Fruit fly (Drosophila melanogaster) whole organism, prepupa: ENCODE data around the gene CG34177.
A peak's percentile ranks its signal among the peaks of the same experiment; 100 is the strongest.

ENCODE experiments used
- Blimp-1 ChIP-seq: fragments of 200-800 bp; sonication (Bioruptor generic); optimal IDR thresholded peaks from 3 replicates; lab custom pipeline; 2017; ENCODE audit warnings: missing biosample characterization, missing genetic modification characterization, mild to moderate bottlenecking, moderate library complexity, missing genetic modification reagents
- CG11762 ChIP-seq: fragments of 200-800 bp; sonication (Bioruptor generic); optimal IDR thresholded peaks from 3 replicates; lab custom pipeline; 2016; ENCODE audit warnings: missing biosample characterization, missing genetic modification characterization; ENCODE audit not compliant: insufficient read depth
- CG11902 ChIP-seq: fragments of 200-800 bp; sonication (Bioruptor generic); optimal IDR thresholded peaks from 3 replicates; lab custom pipeline; 2016; ENCODE audit warnings: missing biosample characterization, missing genetic modification characterization
- CG15336 ChIP-seq: fragments of 200-800 bp; sonication (Bioruptor generic); IDR thresholded peaks from 2 replicates; pipeline ENCODE4 v1.3.6; 2022; ENCODE audit warnings: missing biosample characterization, missing genetic modification characterization
- CG1621 ChIP-seq: fragments of 200-800 bp; sonication (Bioruptor generic); optimal IDR thresholded peaks from 3 replicates; lab custom pipeline; 2018; ENCODE audit warnings: missing biosample characterization, mild to moderate bottlenecking, missing genetic modification characterization
- CG16779 ChIP-seq: fragments of 200-800 bp; sonication (Bioruptor generic); optimal IDR thresholded peaks from 3 replicates; lab custom pipeline; 2017; ENCODE audit warnings: missing biosample characterization, mild to moderate bottlenecking, missing genetic modification characterization
- CG3032 ChIP-seq: fragments of 200-800 bp; optimal IDR thresholded peaks from 2 replicates; lab custom pipeline; 2019; ENCODE audit warnings: missing biosample characterization, mild to moderate bottlenecking, missing genetic modification characterization, moderate library complexity
- CG31627 ChIP-seq: fragments of 200-800 bp; sonication (Bioruptor generic); optimal IDR thresholded peaks from 3 replicates; lab custom pipeline; 2016; ENCODE audit warnings: missing biosample characterization, missing genetic modification characterization
- CG34406 ChIP-seq: fragments of 200-800 bp; sonication (Bioruptor generic); optimal IDR thresholded peaks from 3 replicates; lab custom pipeline; 2016; ENCODE audit warnings: missing biosample characterization, missing genetic modification characterization
- CG3919 ChIP-seq: fragments of 200-800 bp; sonication (Bioruptor generic); optimal IDR thresholded peaks from 3 replicates; lab custom pipeline; 2016; ENCODE audit warnings: missing biosample characterization, missing genetic modification characterization
- CG4318 ChIP-seq: fragments of 200-800 bp; sonication (Bioruptor generic); optimal IDR thresholded peaks from 3 replicates; lab custom pipeline; 2017; ENCODE audit warnings: missing biosample characterization, mild to moderate bottlenecking, missing genetic modification characterization
- CG6808 ChIP-seq: fragments of 200-800 bp; sonication (Bioruptor generic); optimal IDR thresholded peaks from 3 replicates; lab custom pipeline; 2017; ENCODE audit warnings: missing biosample characterization, missing genetic modification characterization, mild to moderate bottlenecking, moderate library complexity, missing genetic modification reagents
- CG6854 ChIP-seq: fragments of 200-800 bp; sonication (Bioruptor generic); optimal IDR thresholded peaks from 2 replicates; lab custom pipeline; 2017; ENCODE audit warnings: missing biosample characterization, mild to moderate bottlenecking, missing genetic modification characterization
- CG7368 ChIP-seq: fragments of 200-800 bp; sonication (Bioruptor generic); optimal IDR thresholded peaks from 3 replicates; lab custom pipeline; 2016; ENCODE audit warnings: missing biosample characterization, missing genetic modification characterization
- CG8119 ChIP-seq: fragments of 200-800 bp; sonication (Bioruptor generic); IDR thresholded peaks from 3 replicates; pipeline ENCODE4 v1.3.6; 2022; ENCODE audit warnings: missing biosample characterization, missing genetic modification characterization
- CG8319 ChIP-seq: fragments of 200-800 bp; sonication (Bioruptor generic); optimal IDR thresholded peaks from 3 replicates; lab custom pipeline; 2016; ENCODE audit warnings: missing biosample characterization, missing genetic modification characterization
- CG8632 ChIP-seq: fragments of 200-800 bp; sonication (Bioruptor generic); optimal IDR thresholded peaks from 3 replicates; lab custom pipeline; 2016; ENCODE audit warnings: missing biosample characterization, missing genetic modification characterization
- CG9139 ChIP-seq: fragments of 200-800 bp; sonication (Bioruptor generic); optimal IDR thresholded peaks from 3 replicates; lab custom pipeline; 2017; ENCODE audit warnings: missing biosample characterization, mild to moderate bottlenecking, missing genetic modification characterization
- Ets21C ChIP-seq: fragments of 200-800 bp; sonication (Bioruptor generic); optimal IDR thresholded peaks from 3 replicates; lab custom pipeline; 2016; ENCODE audit warnings: missing biosample characterization, missing genetic modification characterization
- Hr39 ChIP-seq: fragments of 200-800 bp; sonication (Bioruptor generic); optimal IDR thresholded peaks from 2 replicates; lab custom pipeline; 2016; ENCODE audit warnings: missing biosample characterization, missing genetic modification characterization
- Hr4 ChIP-seq: fragments of 200-800 bp; sonication (Bioruptor generic); optimal IDR thresholded peaks from 3 replicates; lab custom pipeline; 2016; ENCODE audit warnings: missing biosample characterization, missing genetic modification characterization
- Lpt ChIP-seq: fragments of 200-800 bp; sonication (Bioruptor generic); optimal IDR thresholded peaks from 3 replicates; lab custom pipeline; 2016; ENCODE audit warnings: missing biosample characterization, missing genetic modification characterization
- Met ChIP-seq: fragments of 200-800 bp; sonication (Bioruptor generic); optimal IDR thresholded peaks from 3 replicates; lab custom pipeline; 2016; ENCODE audit warnings: missing biosample characterization, missing genetic modification characterization
- OdsH ChIP-seq: fragments of 200-800 bp; sonication (Bioruptor generic); optimal IDR thresholded peaks from 3 replicates; lab custom pipeline; 2016; ENCODE audit warnings: missing biosample characterization, missing genetic modification characterization
- Sox102F ChIP-seq: fragments of 200-800 bp; sonication (Bioruptor generic); optimal IDR thresholded peaks from 2 replicates; lab custom pipeline; 2016; ENCODE audit warnings: missing biosample characterization, mild to moderate bottlenecking, missing genetic modification characterization
- cyc ChIP-seq: fragments of 200-800 bp; sonication (Bioruptor generic); optimal IDR thresholded peaks from 3 replicates; lab custom pipeline; 2016; ENCODE audit warnings: missing biosample characterization, missing genetic modification characterization
- eg ChIP-seq: fragments of 200-800 bp; sonication (Bioruptor generic); IDR thresholded peaks from 3 replicates; pipeline ENCODE4 v1.3.6; 2022; ENCODE audit warnings: missing biosample characterization, missing genetic modification characterization
- esn ChIP-seq: fragments of 200-800 bp; sonication (Bioruptor generic); optimal IDR thresholded peaks from 2 replicates; lab custom pipeline; 2016; ENCODE audit warnings: missing biosample characterization, mild to moderate bottlenecking, missing genetic modification characterization, moderate library complexity
- fkh ChIP-seq: fragments of 200-800 bp; sonication (Bioruptor generic); optimal IDR thresholded peaks from 3 replicates; lab custom pipeline; 2017; ENCODE audit warnings: missing biosample characterization, mild to moderate bottlenecking, missing genetic modification characterization, moderate library complexity
- lz ChIP-seq: fragments of 200-800 bp; sonication (Bioruptor generic); optimal IDR thresholded peaks from 3 replicates; lab custom pipeline; 2016; ENCODE audit warnings: missing biosample characterization, missing genetic modification characterization
- net ChIP-seq: fragments of 200-800 bp; sonication (Bioruptor generic); optimal IDR thresholded peaks from 3 replicates; lab custom pipeline; 2016; ENCODE audit warnings: missing biosample characterization, missing genetic modification characterization
- spab ChIP-seq: fragments of 200-800 bp; sonication (Bioruptor generic); optimal IDR thresholded peaks from 2 replicates; lab custom pipeline; 2017; ENCODE audit warnings: missing biosample characterization, mild to moderate bottlenecking, missing genetic modification characterization, missing genetic modification reagents
- svp ChIP-seq: fragments of 200-800 bp; sonication (Bioruptor generic); peaks from one replicate; lab custom pipeline; 2016; ENCODE audit warnings: missing biosample characterization, missing genetic modification characterization
- vri ChIP-seq: fragments of 200-800 bp; sonication (Bioruptor generic); optimal IDR thresholded peaks from 3 replicates; lab custom pipeline; 2016; ENCODE audit warnings: missing biosample characterization, mild to moderate bottlenecking, missing genetic modification characterization

CG34177 gene

dm6 chr2L:4416903-4417302, 16.8 kb upstream of the CG34177 start (continued):
- TF ChIP-seq Lpt (GFP tag; lab: Kevin White, UChicago) (no peak), CG31627 (GFP tag; lab: Kevin White, UChicago) (no peak), OdsH (GFP tag; lab: Kevin White, UChicago) (peak; percentile 33), svp (GFP tag; lab: Kevin White, UChicago) (peak; percentile 66), Ets21C (no peak), CG6854 (GFP tag; lab: Kevin White, UChicago) (no peak), CG8319 (GFP tag; lab: Kevin White, UChicago) (peak; percentile 25), CG15336 (peak; percentile 51), CG11762 (GFP tag; lab: Kevin White, UChicago) (no peak), vri (GFP tag; lab: Kevin White, UChicago) (no peak), CG6808 (GFP tag; lab: Kevin White, UChicago) (peak; percentile 31), fkh (no peak), CG7368 (GFP tag; lab: Kevin White, UChicago) (no peak), cyc (GFP tag; lab: Kevin White, UChicago) (peak; percentile 18), spab (peak; percentile 34), CG8632 (GFP tag; lab: Kevin White, UChicago) (peak; percentile 32), CG34406 (GFP tag; lab: Kevin White, UChicago) (peak; percentile 4), CG16779 (peak; percentile 19), CG8119 (GFP tag; lab: Robert Waterston, UW) (peak; percentile 41; the same call in 1 of the 3 replicates), CG9139 (GFP tag; lab: Kevin White, UChicago) (peak; percentile 20), CG4318 (GFP tag; lab: Kevin White, UChicago) (peak; percentile 33), esn (GFP tag; lab: Kevin White, UChicago) (peak; percentile 44), eg (peak; percentile 51; the same call in 2 of the 3 replicates), Sox102F (GFP tag; lab: Kevin White, UChicago) (no peak), Met (peak; percentile 43)

dm6 chr2L:4417982-4418381, 15.7 kb upstream of the CG34177 start:
- TF ChIP-seq eg (no peak), CG8119 (GFP tag; lab: Robert Waterston, UW) (no peak), CG6808 (GFP tag; lab: Kevin White, UChicago) (no peak)

dm6 chr2L:4418819-4419218, 14.9 kb upstream of the CG34177 start:
- TF ChIP-seq CG11902 (GFP tag; lab: Kevin White, UChicago) (no peak), CG15336 (no peak), CG6854 (GFP tag; lab: Kevin White, UChicago) (no peak), net (GFP tag; lab: Kevin White, UChicago) (no peak), Blimp-1 (GFP tag; lab: Kevin White, UChicago) (no peak), CG3919 (GFP tag; lab: Kevin White, UChicago) (no peak), CG9139 (GFP tag; lab: Kevin White, UChicago) (no peak), Hr39 (GFP tag; lab: Kevin White, UChicago) (no peak)

- no peak for TF ChIP-seq esn (GFP tag; lab: Kevin White, UChicago)
- TF ChIP-seq Met: no peak
- TF ChIP-seq lz (GFP tag; lab: Kevin White, UChicago): no peak
Measured at dm6 chr2L:4422154-4422553, 11.6 kb upstream of the CG34177 start.

dm6 chr2L:4437487-4437886, 3.8 kb downstream of the CG34177 start, which contains the start of gene CG43056:
CG43056 (plus strand) TSS chr2L:4437787.
- TF ChIP-seq CG3032: no peak
- TF ChIP-seq Blimp-1 (GFP tag; lab: Kevin White, UChicago): no peak
- TF ChIP-seq Hr39 (GFP tag; lab: Kevin White, UChicago): no peak
- TF ChIP-seq CG1621 (tag; lab: Kevin White, UChicago): no peak
- TF ChIP-seq Hr4 (GFP tag; lab: Kevin White, UChicago): no peak
